Fruit fly (Drosophila melanogaster) whole organism, embryonic: ENCODE results near the gene CG5107.

ENCODE experiments used
- CG14441 ChIP-seq: fragments of 200-800 bp; sonication (Bioruptor generic); IDR thresholded peaks from 2 replicates; pipeline ENCODE4 v1.3.6; 2022; ENCODE audit warnings: missing biosample characterization, missing genetic modification characterization
- CG30431 ChIP-seq: fragments of 200-800 bp; sonication (Bioruptor generic); optimal IDR thresholded peaks from 2 replicates; lab custom pipeline; 2017; ENCODE audit warnings: missing biosample characterization, missing genetic modification characterization
- CG3995 ChIP-seq: fragments of 200-800 bp; sonication (Bioruptor generic); optimal IDR thresholded peaks from 3 replicates; lab custom pipeline; 2016; ENCODE audit warnings: missing biosample characterization, missing genetic modification characterization
- CG7745 ChIP-seq: fragments of 200-800 bp; sonication (Bioruptor generic); optimal IDR thresholded peaks from 2 replicates; lab custom pipeline; 2018; ENCODE audit warnings: missing biosample characterization, mild to moderate bottlenecking, missing genetic modification characterization, moderate library complexity
- CG9727 ChIP-seq: fragments of 200-800 bp; sonication (Bioruptor generic); optimal IDR thresholded peaks from 3 replicates; lab custom pipeline; 2017; ENCODE audit warnings: missing biosample characterization, mild to moderate bottlenecking, missing genetic modification characterization
- CG9932 ChIP-seq: fragments of 200-800 bp; sonication (Bioruptor generic); IDR thresholded peaks from 2 replicates; pipeline ENCODE4 v1.3.6; 2022; ENCODE audit warnings: missing biosample characterization, missing genetic modification characterization
- Ets65A ChIP-seq: fragments of 200-800 bp; sonication (Bioruptor generic); peaks from one replicate; lab custom pipeline; 2016; ENCODE audit warnings: missing biosample characterization, missing genetic modification characterization
- Scr ChIP-seq: fragments of 200-800 bp; sonication (Bioruptor generic); IDR thresholded peaks from 2 replicates; pipeline ENCODE4 v1.3.6; 2022; ENCODE audit warnings: missing biosample characterization, missing genetic modification characterization; ENCODE audit not compliant: partially characterized antibody
- Sry-β ChIP-seq: fragments of 200-800 bp; sonication (Bioruptor generic); optimal IDR thresholded peaks from 2 replicates; lab custom pipeline; 2018; ENCODE audit warnings: missing biosample characterization, mild to moderate bottlenecking, missing genetic modification characterization, moderate library complexity
- corto ChIP-seq: fragments of 200-800 bp; sonication (Bioruptor generic); optimal IDR thresholded peaks from 2 replicates; lab custom pipeline; 2016; ENCODE audit warnings: missing biosample characterization, mild to moderate bottlenecking, missing genetic modification characterization, moderate library complexity
- gce ChIP-seq: fragments of 200-800 bp; sonication (Bioruptor generic); IDR thresholded peaks from 3 replicates; pipeline ENCODE4 v1.3.6; 2022; ENCODE audit warnings: missing biosample characterization, missing genetic modification characterization
- tx ChIP-seq: fragments of 200-800 bp; sonication (Bioruptor generic); optimal IDR thresholded peaks from 2 replicates; lab custom pipeline; 2016; ENCODE audit warnings: missing biosample characterization, missing genetic modification characterization

- TF ChIP-seq Scr (GFP tag; lab: Robert Waterston, UW): peak; percentile 99
- TF ChIP-seq gce (GFP tag; lab: Robert Waterston, UW): no peak
- TF ChIP-seq Sry-β: peak; percentile 34
- TF ChIP-seq CG7745 (tag; lab: Kevin White, UChicago): no peak
- peak; percentile 57 for TF ChIP-seq CG9727 (GFP tag; lab: Kevin White, UChicago)
- 0 out of 2 replicates have a peak, but pooled peaks have one; percentile 24 for TF ChIP-seq CG14441 (GFP tag; lab: Robert Waterston, UW)
- TF ChIP-seq CG3995: no peak
- TF ChIP-seq tx (GFP tag; lab: Kevin White, UChicago): no peak
- no peak for TF ChIP-seq CG30431 (GFP tag; lab: Kevin White, UChicago)
- TF ChIP-seq CG9932 (GFP tag; lab: Robert Waterston, UW): peak; percentile 86
- TF ChIP-seq corto: no peak
- TF ChIP-seq Ets65A (GFP tag; lab: Kevin White, UChicago): peak; percentile 93
These were observed 22.4 kb upstream of the CG5107 start, which contains the start of the genes XNP, CG42488 and CG5116 for dm6 chr3R:25482463-25483173.
